Worm (Caenorhabditis elegans): Measurements from ENCODE around the gene srsx-16.

ce11 chrIV:5600316-5600715 is 19.2 kb downstream of the srsx-16 start:
- no peak for TF ChIP-seq ama-1 (optimal IDR thresholded peaks at IDR 0.05)
- TF ChIP-seq C34B4.2 (tag; optimal IDR thresholded peaks at IDR 0.05), result no peak
- TF ChIP-seq lin-13 (GFP tag; optimal IDR thresholded peaks at IDR 0.05), result no peak
- no peak for TF ChIP-seq unc-62 (GFP tag; optimal IDR thresholded peaks at IDR 0.05)
- TF ChIP-seq pag-3 (tag; optimal IDR thresholded peaks at IDR 0.05; ENCODE audit: borderline replicate concordance, insufficient read depth), result no peak
- peak; percentile 20 to 29 (median 21) for TF ChIP-seq ceh-82 (tag; optimal IDR thresholded peaks at IDR 0.05)

Data from whole organism, L1 larva.